Worm (Caenorhabditis elegans) whole organism, midembryonic: ENCODE data around the gene fbxc-22.

Source experiments
- T22C8.4 ChIP-seq: fragments of 200-800 bp; sonication (Bioruptor generic); IDR thresholded peaks from 2 replicates; pipeline ENCODE4 v1.3.6; 2022; ENCODE audit warnings: missing genetic modification characterization, missing compliant biosample characterization
- flt-1 ChIP-seq: fragments of 200-800 bp; sonication (Bioruptor generic); IDR thresholded peaks from 2 replicates; pipeline ENCODE4 v1.3.6; 2022; ENCODE audit warnings: missing genetic modification characterization, missing compliant biosample characterization
- klf-2 ChIP-seq: fragments of 200-800 bp; sonication (Bioruptor generic); conservative IDR thresholded peaks from 2 replicates; pipeline ENCODE4 v1.3.6; 2022; ENCODE audit warnings: missing genetic modification reagents, missing genetic modification characterization, missing compliant biosample characterization
- ref-1 ChIP-seq: fragments of 200-800 bp; sonication (Bioruptor generic); conservative IDR thresholded peaks from 2 replicates; pipeline ENCODE4 v1.3.6; 2022; ENCODE audit warnings: missing genetic modification reagents, missing genetic modification characterization, missing compliant biosample characterization
- tab-1 ChIP-seq: fragments of 200-800 bp; sonication (Bioruptor generic); IDR thresholded peaks from 2 replicates; pipeline ENCODE4 v1.3.6; 2022; ENCODE audit warnings: missing genetic modification characterization, missing compliant biosample characterization
- ztf-23 ChIP-seq: fragments of 200-800 bp; sonication (Bioruptor generic); IDR thresholded peaks from 2 replicates; pipeline ENCODE4 v1.3.6; 2022; ENCODE audit warnings: missing genetic modification reagents, missing genetic modification characterization, missing compliant biosample characterization
- ztf-29 ChIP-seq: fragments of 200-800 bp; sonication (Bioruptor generic); IDR thresholded peaks from 2 replicates; pipeline ENCODE4 v1.3.6; 2022; ENCODE audit warnings: missing genetic modification reagents, missing genetic modification characterization, missing compliant biosample characterization

- TF ChIP-seq tab-1 (GFP tag; lab: Robert Waterston, UW) (no peak), ztf-23 (GFP tag; lab: Robert Waterston, UW) (no peak), ztf-29 (GFP tag; lab: Robert Waterston, UW) (no peak), klf-2 (no peak), T22C8.4 (GFP tag; lab: Robert Waterston, UW) (no peak), flt-1 (no peak), ref-1 (GFP tag; lab: Robert Waterston, UW) (no peak)
Observed at ce11 chrII:1682218-1682617, 8.7 kb downstream of the fbxc-22 start, which contains the start of gene fbxb-26.
